Worm (Caenorhabditis elegans): ENCODE measurements around the gene T28A11.18.

ce11 chrV:3256809-3257208 is 11.0 kb downstream of the T28A11.18 start:
- no peak for TF ChIP-seq xbp-1 (tag; optimal IDR thresholded peaks at IDR 0.05)
- TF ChIP-seq hlh-17 (GFP tag; optimal IDR thresholded peaks at IDR 0.05; ENCODE audit: borderline replicate concordance) = no peak
- no peak for TF ChIP-seq blmp-1 (tag; optimal IDR thresholded peaks at IDR 0.05)
- no peak for TF ChIP-seq ama-1 (optimal IDR thresholded peaks at IDR 0.05)
- no peak for TF ChIP-seq zag-1 (tag; optimal IDR thresholded peaks at IDR 0.05)
